Worm (Caenorhabditis elegans): ENCODE measurements around the gene nhr-27.

ce11 chrX:12827741-12828408, 19.8 kb upstream of the nhr-27 start:
- TF ChIP-seq him-1 (tag; optimal IDR thresholded peaks at IDR 0.05) (peak; percentile 25), dao-5 (tag; optimal IDR thresholded peaks at IDR 0.05) (no peak), W03F9.2 (tag; optimal IDR thresholded peaks at IDR 0.05) (no peak)
